Fruit fly (Drosophila melanogaster) whole organism, embryonic: ENCODE measurements around the gene ps.

Source experiments
- Antp ChIP-seq: fragments of 200-800 bp; sonication (Bioruptor generic); optimal IDR thresholded peaks from 3 replicates; lab custom pipeline; 2016; ENCODE audit warnings: missing biosample characterization, missing genetic modification characterization
- CG10462 ChIP-seq: fragments of 200-800 bp; sonication (Bioruptor generic); optimal IDR thresholded peaks from 2 replicates; lab custom pipeline; 2016; ENCODE audit warnings: missing biosample characterization, missing genetic modification characterization
- CG10543 ChIP-seq: fragments of 200-800 bp; sonication (Bioruptor generic); optimal IDR thresholded peaks from 3 replicates; lab custom pipeline; 2017; ENCODE audit warnings: missing biosample characterization, mild to moderate bottlenecking, missing genetic modification characterization, moderate library complexity
- CG10654 ChIP-seq: fragments of 200-800 bp; sonication (Bioruptor generic); optimal IDR thresholded peaks from 2 replicates; lab custom pipeline; 2016; ENCODE audit warnings: missing biosample characterization, missing genetic modification characterization
- CG10959 ChIP-seq: fragments of 200-800 bp; sonication (Bioruptor generic); IDR thresholded peaks from 2 replicates; pipeline ENCODE4 v1.3.6; 2022; ENCODE audit warnings: missing biosample characterization, missing genetic modification characterization
- CG12071 ChIP-seq: fragments of 200-800 bp; sonication (Bioruptor generic); optimal IDR thresholded peaks from 3 replicates; lab custom pipeline; 2018; ENCODE audit warnings: missing biosample characterization, mild to moderate bottlenecking, missing genetic modification characterization
- CG12659 ChIP-seq: fragments of 200-800 bp; sonication (Bioruptor generic); optimal IDR thresholded peaks from 3 replicates; lab custom pipeline; 2017; ENCODE audit warnings: mild to moderate bottlenecking, missing biosample characterization, missing genetic modification reagents, missing genetic modification characterization
- CG13424 ChIP-seq: fragments of 200-800 bp; sonication (Bioruptor generic); optimal IDR thresholded peaks from 2 replicates; lab custom pipeline; 2019; ENCODE audit warnings: missing biosample characterization, mild to moderate bottlenecking, missing genetic modification characterization, moderate library complexity
- CG13624 ChIP-seq: fragments of 200-800 bp; sonication (Bioruptor generic); optimal IDR thresholded peaks from 2 replicates; lab custom pipeline; 2016; ENCODE audit warnings: missing biosample characterization, missing genetic modification characterization
- CG17359 ChIP-seq: fragments of 200-800 bp; sonication (Bioruptor generic); optimal IDR thresholded peaks from 3 replicates; lab custom pipeline; 2018; ENCODE audit warnings: missing biosample characterization, mild to moderate bottlenecking, missing genetic modification characterization, moderate library complexity
- CG18599 ChIP-seq: fragments of 200-800 bp; sonication (Bioruptor generic); optimal IDR thresholded peaks from 3 replicates; lab custom pipeline; 2017; ENCODE audit warnings: missing biosample characterization, missing genetic modification characterization, mild to moderate bottlenecking, moderate library complexity, missing genetic modification reagents
- CG2116 ChIP-seq: fragments of 200-800 bp; sonication (Bioruptor generic); optimal IDR thresholded peaks from 3 replicates; lab custom pipeline; 2018; ENCODE audit warnings: missing biosample characterization, mild to moderate bottlenecking, missing genetic modification characterization
- CG2712 ChIP-seq: fragments of 200-800 bp; optimal IDR thresholded peaks from 3 replicates; lab custom pipeline; 2019; ENCODE audit warnings: missing biosample characterization, mild to moderate bottlenecking, missing genetic modification characterization, moderate library complexity
- CG30403 ChIP-seq: fragments of 200-800 bp; sonication (Bioruptor generic); optimal IDR thresholded peaks from 3 replicates; lab custom pipeline; 2016; ENCODE audit warnings: missing biosample characterization, missing genetic modification characterization
- CG30431 ChIP-seq: fragments of 200-800 bp; sonication (Bioruptor generic); optimal IDR thresholded peaks from 2 replicates; lab custom pipeline; 2017; ENCODE audit warnings: missing biosample characterization, missing genetic modification characterization
- CG31441 ChIP-seq: fragments of 200-800 bp; sonication (Bioruptor generic); IDR thresholded peaks from 2 replicates; pipeline ENCODE4 v1.3.6; 2022; ENCODE audit warnings: missing biosample characterization, missing genetic modification characterization
- CG33213 ChIP-seq: fragments of 200-800 bp; sonication (Bioruptor generic); optimal IDR thresholded peaks from 3 replicates; lab custom pipeline; 2016; ENCODE audit warnings: missing biosample characterization, missing genetic modification characterization
- CG34376 ChIP-seq: fragments of 200-800 bp; sonication (Bioruptor generic); optimal IDR thresholded peaks from 2 replicates; lab custom pipeline; 2018; ENCODE audit warnings: missing biosample characterization, mild to moderate bottlenecking, missing genetic modification characterization
- CG3726 ChIP-seq: fragments of 200-800 bp; sonication (Bioruptor generic); IDR thresholded peaks from 3 replicates; pipeline ENCODE4, ENCODE4 v1.3.6; 2022; ENCODE audit warnings: missing biosample characterization, missing genetic modification characterization
- CG4730 ChIP-seq: fragments of 200-800 bp; sonication (Bioruptor generic); IDR thresholded peaks from 2 replicates; pipeline ENCODE4 v1.3.6; 2022; ENCODE audit warnings: missing biosample characterization, missing genetic modification characterization
- CG4820 ChIP-seq: fragments of 200-800 bp; sonication (Bioruptor generic); optimal IDR thresholded peaks from 3 replicates; lab custom pipeline; 2016; ENCODE audit warnings: missing biosample characterization, missing genetic modification characterization
- CG6813 ChIP-seq: fragments of 200-800 bp; sonication (Bioruptor generic); optimal IDR thresholded peaks from 2 replicates; lab custom pipeline; 2017; ENCODE audit warnings: missing biosample characterization, missing genetic modification characterization, mild to moderate bottlenecking, moderate library complexity, missing genetic modification reagents
- CG7745 ChIP-seq: fragments of 200-800 bp; sonication (Bioruptor generic); optimal IDR thresholded peaks from 2 replicates; lab custom pipeline; 2018; ENCODE audit warnings: missing biosample characterization, mild to moderate bottlenecking, missing genetic modification characterization, moderate library complexity
- Camta ChIP-seq: fragments of 200-800 bp; sonication (Bioruptor generic); optimal IDR thresholded peaks from 2 replicates; lab custom pipeline; 2016; ENCODE audit warnings: missing biosample characterization, missing genetic modification characterization
- CoRest ChIP-seq: fragments of 200-800 bp; sonication (Bioruptor generic); optimal IDR thresholded peaks from 3 replicates; lab custom pipeline; 2018; ENCODE audit warnings: missing biosample characterization, mild to moderate bottlenecking, missing genetic modification characterization, moderate library complexity
- Doc3 ChIP-seq: fragments of 200-800 bp; sonication (Bioruptor generic); IDR thresholded peaks from 3 replicates; pipeline ENCODE4 v1.3.6; 2022; ENCODE audit warnings: missing biosample characterization, missing genetic modification characterization; ENCODE audit not compliant: partially characterized antibody
- Gsc ChIP-seq: fragments of 200-800 bp; sonication (Bioruptor generic); IDR thresholded peaks from 2 replicates; pipeline ENCODE4 v1.3.6; 2022; ENCODE audit warnings: missing biosample characterization, missing genetic modification characterization
- HmgD ChIP-seq: fragments of 200-800 bp; sonication (Bioruptor generic); optimal IDR thresholded peaks from 3 replicates; lab custom pipeline; 2016; ENCODE audit warnings: missing biosample characterization, missing genetic modification characterization
- MTF-1 ChIP-seq: fragments of 200-800 bp; sonication (Bioruptor generic); optimal IDR thresholded peaks from 2 replicates; lab custom pipeline; 2018; ENCODE audit warnings: missing biosample characterization, mild to moderate bottlenecking, missing genetic modification characterization, borderline replicate concordance
- Nf-YC ChIP-seq: fragments of 200-800 bp; optimal IDR thresholded peaks from 3 replicates; lab custom pipeline; 2019; ENCODE audit warnings: missing biosample characterization, mild to moderate bottlenecking, missing genetic modification characterization, moderate library complexity
- Rx ChIP-seq: fragments of 200-800 bp; sonication (Bioruptor generic); IDR thresholded peaks from 2 replicates; pipeline ENCODE4 v1.3.6; 2022; ENCODE audit warnings: missing biosample characterization, missing genetic modification characterization
- Sry-δ ChIP-seq: fragments of 200-800 bp; sonication (Bioruptor generic); optimal IDR thresholded peaks from 2 replicates; lab custom pipeline; 2016; ENCODE audit warnings: missing biosample characterization, missing genetic modification characterization
- Xrp1 ChIP-seq: fragments of 200-800 bp; sonication (Bioruptor generic); IDR thresholded peaks from 2 replicates; pipeline ENCODE4 v1.3.6; 2022; ENCODE audit warnings: missing biosample characterization, missing genetic modification characterization
- az2 ChIP-seq: fragments of 200-800 bp; sonication (Bioruptor generic); optimal IDR thresholded peaks from 3 replicates; lab custom pipeline; 2016; ENCODE audit warnings: missing biosample characterization, missing genetic modification characterization
- ewg ChIP-seq: fragments of 200-800 bp; sonication (Bioruptor generic); optimal IDR thresholded peaks from 3 replicates; lab custom pipeline; 2017; ENCODE audit warnings: mild to moderate bottlenecking, missing biosample characterization, missing genetic modification reagents, missing genetic modification characterization
- gcm ChIP-seq: fragments of 200-800 bp; sonication (Bioruptor generic); optimal IDR thresholded peaks from 2 replicates; lab custom pipeline; 2019; ENCODE audit warnings: missing biosample characterization, mild to moderate bottlenecking, missing genetic modification characterization, moderate library complexity
- gfzf ChIP-seq: fragments of 200-800 bp; sonication (Bioruptor generic); optimal IDR thresholded peaks from 2 replicates; lab custom pipeline; 2016; ENCODE audit warnings: missing biosample characterization, mild to moderate bottlenecking, missing genetic modification characterization, moderate library complexity
- insv ChIP-seq, 2 experiments: fragments of 200-800 bp; sonication (Bioruptor generic); optimal IDR thresholded peaks; 3 replicates each; lab custom pipeline; 2016 to 2018; ENCODE audit warnings: missing biosample characterization in 2 of 2, missing genetic modification characterization in 2 of 2
- lab ChIP-seq: fragments of 200-800 bp; sonication (Bioruptor generic); optimal IDR thresholded peaks from 3 replicates; lab custom pipeline; 2017; ENCODE audit warnings: missing biosample characterization, missing genetic modification characterization, mild to moderate bottlenecking, moderate library complexity, missing genetic modification reagents
- nom ChIP-seq: fragments of 200-800 bp; sonication (Bioruptor generic); optimal IDR thresholded peaks from 2 replicates; lab custom pipeline; 2017; ENCODE audit warnings: missing biosample characterization, missing genetic modification characterization, mild to moderate bottlenecking, moderate library complexity, missing genetic modification reagents
- onecut ChIP-seq: fragments of 200-800 bp; sonication (Bioruptor generic); IDR thresholded peaks from 2 replicates; pipeline ENCODE4 v1.3.6; 2022; ENCODE audit warnings: missing biosample characterization, missing genetic modification characterization
- pb ChIP-seq: fragments of 200-800 bp; sonication (Bioruptor generic); optimal IDR thresholded peaks from 3 replicates; lab custom pipeline; 2016; ENCODE audit warnings: missing biosample characterization, missing genetic modification characterization
- sens ChIP-seq: fragments of 200-800 bp; sonication (Bioruptor generic); peaks from one replicate; lab custom pipeline; 2016; ENCODE audit warnings: missing biosample characterization, missing genetic modification characterization
- sqz ChIP-seq: fragments of 200-800 bp; sonication (Bioruptor generic); optimal IDR thresholded peaks from 3 replicates; lab custom pipeline; 2018; ENCODE audit warnings: missing biosample characterization, mild to moderate bottlenecking, missing genetic modification characterization
- tio ChIP-seq: fragments of 200-800 bp; sonication (Bioruptor generic); optimal IDR thresholded peaks from 2 replicates; lab custom pipeline; 2017; ENCODE audit warnings: missing biosample characterization, missing genetic modification characterization, inconsistent platforms
- unpg ChIP-seq: fragments of 200-800 bp; sonication (Bioruptor generic); optimal IDR thresholded peaks from 3 replicates; lab custom pipeline; 2018; ENCODE audit warnings: missing biosample characterization, mild to moderate bottlenecking, missing genetic modification characterization, moderate library complexity
- vnd ChIP-seq: fragments of 200-800 bp; sonication (Bioruptor generic); IDR thresholded peaks from 3 replicates; pipeline ENCODE4 v1.3.6; 2022; ENCODE audit warnings: missing biosample characterization, missing genetic modification characterization; ENCODE audit not compliant: partially characterized antibody
- zen2 ChIP-seq: fragments of 200-800 bp; sonication (Bioruptor generic); IDR thresholded peaks from 3 replicates; pipeline ENCODE4 v1.3.6; 2022; ENCODE audit warnings: missing biosample characterization, missing genetic modification characterization; ENCODE audit not compliant: partially characterized antibody

The ps gene

DNA sequence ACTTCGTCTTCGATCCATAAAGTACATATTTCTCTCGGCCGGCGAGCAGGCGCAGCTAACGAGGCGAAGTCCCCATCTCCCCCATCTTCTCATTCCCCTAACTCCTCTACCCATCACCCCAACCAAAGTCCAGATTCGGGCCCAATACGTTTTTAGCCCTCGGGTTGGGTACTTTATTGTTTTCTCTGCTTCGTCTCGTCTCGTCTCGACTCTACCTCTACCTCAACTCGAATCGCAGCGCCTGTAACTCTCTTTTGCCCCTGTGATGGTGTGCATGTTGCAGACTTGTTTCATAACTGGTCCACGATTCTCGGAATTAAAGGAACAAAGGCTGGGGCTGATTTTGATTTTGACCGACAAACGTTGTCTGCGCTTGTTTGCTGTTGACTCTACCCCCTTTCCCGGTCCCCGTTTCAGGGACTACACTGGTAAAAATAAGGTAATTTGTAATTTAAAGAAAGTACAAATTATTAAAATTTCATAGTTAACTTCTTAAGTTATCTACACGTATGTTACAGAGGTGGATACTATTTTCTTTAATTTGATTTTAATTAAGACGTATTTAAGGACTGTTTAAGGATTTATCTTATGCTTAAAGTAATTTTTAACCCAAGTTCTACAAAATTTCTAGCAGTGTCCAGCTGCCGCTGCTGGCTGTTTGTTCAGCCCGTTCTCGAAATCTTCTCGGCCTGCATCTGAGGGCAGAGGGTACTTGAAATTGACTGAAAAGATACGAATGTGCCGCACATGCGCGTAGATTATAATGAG, 38.9 kb upstream of the ps start (continued):
- peak; percentile 62 for TF ChIP-seq CoRest
- TF ChIP-seq sqz (GFP tag; lab: Kevin White, UChicago): peak; percentile 68
- no peak for TF ChIP-seq Gsc
- TF ChIP-seq Nf-YC (tag; lab: Kevin White, UChicago): no peak
- peak; percentile 71 for TF ChIP-seq CG31441 (GFP tag; lab: Robert Waterston, UW)
- TF ChIP-seq pb (GFP tag; lab: Kevin White, UChicago): no peak
- no peak for TF ChIP-seq onecut (GFP tag; lab: Robert Waterston, UW)
- peak; percentile 40 for TF ChIP-seq CG2116 (GFP tag; lab: Kevin White, UChicago)
- peak; percentile 15 for TF ChIP-seq CG33213 (GFP tag; lab: Kevin White, UChicago)
- no peak for TF ChIP-seq CG12071
- no peak for TF ChIP-seq CG4730 (GFP tag; lab: Robert Waterston, UW)
- TF ChIP-seq CG6813: peak; percentile 22
- peak; percentile 97 for TF ChIP-seq sens
- peak; percentile 40 for TF ChIP-seq ewg (GFP tag; lab: Kevin White, UChicago)
- TF ChIP-seq CG10654 (GFP tag; lab: Kevin White, UChicago): peak; percentile 11
- peak; percentile 15 for TF ChIP-seq CG12659 (GFP tag; lab: Kevin White, UChicago)
- TF ChIP-seq Doc3 (GFP tag; lab: Robert Waterston, UW): no peak
- TF ChIP-seq CG18599: peak; percentile 34
- TF ChIP-seq nom (GFP tag; lab: Kevin White, UChicago): peak; percentile 68
- TF ChIP-seq CG13424: peak; percentile 50
- TF ChIP-seq Rx (GFP tag; lab: Robert Waterston, UW): no peak
- no peak for TF ChIP-seq Sry-δ (GFP tag; lab: Kevin White, UChicago)
- TF ChIP-seq Xrp1 (GFP tag; lab: Robert Waterston, UW): peak; percentile 91
- peak; percentile 76 for TF ChIP-seq gcm (GFP tag; lab: Kevin White, UChicago)
- peak; percentile 60 for TF ChIP-seq tio (GFP tag; lab: Kevin White, UChicago)
- no peak for TF ChIP-seq Antp
- 0 out of 3 replicates have a peak, but pooled peaks have one; percentile 24 for TF ChIP-seq vnd (GFP tag; lab: Robert Waterston, UW)
- TF ChIP-seq CG4820 (GFP tag; lab: Kevin White, UChicago): peak; percentile 47
- peak; percentile 63; the same call in 1 of the 2 replicates for TF ChIP-seq CG10959 (GFP tag; lab: Robert Waterston, UW)
- peak; percentile 92 for TF ChIP-seq CG2712 (tag; lab: Kevin White, UChicago)
- peak; percentile 57 for TF ChIP-seq az2 (GFP tag; lab: Kevin White, UChicago)
- TF ChIP-seq unpg: peak; percentile 59
- TF ChIP-seq insv (GFP tag; optimal IDR thresholded peaks at IDR 0.05; lab: Kevin White, UChicago): no peak
- TF ChIP-seq HmgD (GFP tag; lab: Kevin White, UChicago): no peak
- TF ChIP-seq CG13624 (GFP tag; lab: Kevin White, UChicago): peak; percentile 7
- peak; percentile 27 for TF ChIP-seq lab (GFP tag; lab: Kevin White, UChicago)
- TF ChIP-seq CG30403 (GFP tag; lab: Kevin White, UChicago): peak; percentile 51
- TF ChIP-seq CG17359 (tag; lab: Kevin White, UChicago): peak; percentile 5
- no peak for TF ChIP-seq MTF-1
- TF ChIP-seq CG10462 (GFP tag; lab: Kevin White, UChicago): peak; percentile 9
- TF ChIP-seq CG3726 (GFP tag; lab: Robert Waterston, UW): no peak
- TF ChIP-seq Camta (GFP tag; lab: Kevin White, UChicago): peak; percentile 47
- no peak for TF ChIP-seq zen2 (GFP tag; lab: Robert Waterston, UW)
- no peak for TF ChIP-seq gfzf (GFP tag; lab: Kevin White, UChicago)
- TF ChIP-seq CG10543 (GFP tag; lab: Kevin White, UChicago): peak; percentile 6
- peak; percentile 51 for TF ChIP-seq CG7745 (tag; lab: Kevin White, UChicago)
- TF ChIP-seq CG34376: no peak
- peak; percentile 44 for TF ChIP-seq CG30431 (GFP tag; lab: Kevin White, UChicago)
